Worm (Caenorhabditis elegans) whole organism, late embryonic: ENCODE results near the gene bgal-2.

Source experiments
- C08G9.2 ChIP-seq: sonication (generic microtip); optimal IDR thresholded peaks from 2 replicates; lab custom pipeline; 2016; ENCODE audit warnings: mild to moderate bottlenecking, missing genetic modification characterization, moderate library complexity, missing compliant biosample characterization
- F13H6.1 ChIP-seq: sonication (generic microtip); optimal IDR thresholded peaks from 2 replicates; lab custom pipeline; 2016; ENCODE audit warnings: missing genetic modification characterization, missing compliant biosample characterization
- K09A11.1 ChIP-seq: sonication (generic microtip); optimal IDR thresholded peaks from 2 replicates; lab custom pipeline; 2017; ENCODE audit warnings: antibody characterized with exemption, mild to moderate bottlenecking, missing genetic modification characterization, missing compliant biosample characterization; ENCODE audit not compliant: insufficient read depth
- T23F11.4 ChIP-seq: fragments of 200-800 bp; sonication (Bioruptor generic); optimal IDR thresholded peaks from 2 replicates; lab custom pipeline; 2018; ENCODE audit warnings: mild to moderate bottlenecking, missing genetic modification characterization, missing compliant biosample characterization
- Y22D7AL.16 ChIP-seq: sonication (generic microtip); optimal IDR thresholded peaks from 2 replicates; lab custom pipeline; 2016; ENCODE audit warnings: missing genetic modification characterization, missing compliant biosample characterization
- ahr-1 ChIP-seq: sonication (generic microtip); optimal IDR thresholded peaks from 2 replicates; lab custom pipeline; 2016; ENCODE audit warnings: missing genetic modification characterization, missing compliant biosample characterization
- ama-1 ChIP-seq: fragments of 150-350 bp; optimal IDR thresholded peaks from 2 replicates; lab custom pipeline; 2014
- ceh-18 ChIP-seq: sonication (generic microtip); optimal IDR thresholded peaks from 2 replicates; lab custom pipeline; 2016; ENCODE audit warnings: missing genetic modification characterization, missing compliant biosample characterization
- ceh-19 ChIP-seq: fragments of 200-800 bp; sonication (Bioruptor generic); optimal IDR thresholded peaks from 2 replicates; lab custom pipeline; 2018; ENCODE audit warnings: mild to moderate bottlenecking, missing genetic modification characterization, missing compliant biosample characterization
- ceh-22 ChIP-seq: sonication (generic microtip); optimal IDR thresholded peaks from 2 replicates; lab custom pipeline; 2017; ENCODE audit warnings: missing biosample characterization, missing genetic modification characterization
- ceh-24 ChIP-seq: sonication (generic microtip); optimal IDR thresholded peaks from 2 replicates; lab custom pipeline; 2016; ENCODE audit warnings: mild to moderate bottlenecking, missing genetic modification characterization, missing compliant biosample characterization
- ceh-31 ChIP-seq: sonication (generic microtip); optimal IDR thresholded peaks from 2 replicates; lab custom pipeline; 2016; ENCODE audit warnings: missing genetic modification characterization, missing compliant biosample characterization
- ceh-34 ChIP-seq: sonication (generic microtip); optimal IDR thresholded peaks from 2 replicates; lab custom pipeline; 2016; ENCODE audit warnings: mild to moderate bottlenecking, missing genetic modification characterization, missing compliant biosample characterization
- ceh-48 ChIP-seq: sonication (generic microtip); optimal IDR thresholded peaks from 2 replicates; lab custom pipeline; 2016; ENCODE audit warnings: missing genetic modification characterization, inconsistent platforms, missing compliant biosample characterization
- che-1 ChIP-seq: sonication (generic microtip); optimal IDR thresholded peaks from 2 replicates; lab custom pipeline; 2016; ENCODE audit warnings: mild to moderate bottlenecking, missing genetic modification characterization, missing compliant biosample characterization
- dmd-4 ChIP-seq: sonication (generic microtip); optimal IDR thresholded peaks from 2 replicates; lab custom pipeline; 2016; ENCODE audit warnings: borderline replicate concordance, missing genetic modification characterization, missing compliant biosample characterization
- dve-1 ChIP-seq: sonication (generic microtip); optimal IDR thresholded peaks from 2 replicates; lab custom pipeline; 2017; ENCODE audit warnings: antibody characterized with exemption, mild to moderate bottlenecking, missing genetic modification characterization, missing compliant biosample characterization
- elt-2 ChIP-seq: sonication (generic microtip); optimal IDR thresholded peaks from 2 replicates; lab custom pipeline; 2016; ENCODE audit warnings: missing genetic modification reagents, missing genetic modification characterization, missing compliant biosample characterization
- elt-4 ChIP-seq: sonication (generic microtip); optimal IDR thresholded peaks from 2 replicates; lab custom pipeline; 2016; ENCODE audit warnings: missing genetic modification characterization, missing compliant biosample characterization
- ets-4 ChIP-seq: sonication (generic microtip); optimal IDR thresholded peaks from 2 replicates; lab custom pipeline; 2016; ENCODE audit warnings: missing genetic modification characterization, missing compliant biosample characterization
- eyg-1 ChIP-seq: sonication (generic microtip); optimal IDR thresholded peaks from 2 replicates; lab custom pipeline; 2016; ENCODE audit warnings: missing genotype, missing genetic modification characterization, missing compliant biosample characterization
- fkh-10 ChIP-seq: fragments of 150-350 bp; optimal IDR thresholded peaks from 2 replicates; lab custom pipeline; 2014; ENCODE audit warnings: missing biosample characterization, missing genetic modification reagents, missing genetic modification characterization
- fkh-6 ChIP-seq: sonication (generic microtip); optimal IDR thresholded peaks from 2 replicates; lab custom pipeline; 2016; ENCODE audit warnings: missing genetic modification characterization, missing compliant biosample characterization
- gmeb-2 ChIP-seq: sonication (generic microtip); optimal IDR thresholded peaks from 2 replicates; lab custom pipeline; 2016; ENCODE audit warnings: missing genetic modification characterization, inconsistent platforms, missing compliant biosample characterization
- hlh-15 ChIP-seq: sonication (generic microtip); optimal IDR thresholded peaks from 2 replicates; lab custom pipeline; 2016; ENCODE audit warnings: missing genetic modification characterization, missing compliant biosample characterization
- hlh-30 ChIP-seq: sonication (generic microtip); optimal IDR thresholded peaks from 2 replicates; lab custom pipeline; 2017; ENCODE audit warnings: antibody characterized with exemption, missing genetic modification characterization, missing compliant biosample characterization; ENCODE audit not compliant: insufficient read depth
- lim-6 ChIP-seq: sonication (generic microtip); optimal IDR thresholded peaks from 2 replicates; lab custom pipeline; 2016; ENCODE audit warnings: missing genetic modification characterization, missing compliant biosample characterization
- lin-11 ChIP-seq: fragments of 200-800 bp; sonication (Bioruptor generic); optimal IDR thresholded peaks from 2 replicates; lab custom pipeline; 2018; ENCODE audit warnings: mild to moderate bottlenecking, missing genetic modification characterization, missing compliant biosample characterization
- mec-3 ChIP-seq: sonication (generic microtip); optimal IDR thresholded peaks from 2 replicates; lab custom pipeline; 2016; ENCODE audit warnings: borderline replicate concordance, missing genetic modification characterization, missing compliant biosample characterization
- nfya-1 ChIP-seq: sonication (generic microtip); optimal IDR thresholded peaks from 2 replicates; lab custom pipeline; 2017; ENCODE audit warnings: missing genetic modification characterization, mild to moderate bottlenecking, missing compliant biosample characterization, antibody characterized with exemption, moderate library complexity
- nhr-11 ChIP-seq: fragments of 150-350 bp; optimal IDR thresholded peaks from 2 replicates; lab custom pipeline; 2014; ENCODE audit warnings: missing biosample characterization, missing genetic modification characterization
- npax-4 ChIP-seq: sonication (generic microtip); optimal IDR thresholded peaks from 2 replicates; lab custom pipeline; 2016; ENCODE audit warnings: missing genetic modification characterization, missing compliant biosample characterization
- odd-2 ChIP-seq: sonication (generic microtip); optimal IDR thresholded peaks from 2 replicates; lab custom pipeline; 2017; ENCODE audit warnings: antibody characterized with exemption, mild to moderate bottlenecking, missing genetic modification characterization, missing compliant biosample characterization
- pag-3 ChIP-seq: sonication (generic microtip); optimal IDR thresholded peaks from 2 replicates; lab custom pipeline; 2016; ENCODE audit warnings: missing compliant biosample characterization, missing genetic modification characterization, borderline replicate concordance
- pqm-1 ChIP-seq: sonication (generic microtip); optimal IDR thresholded peaks from 2 replicates; lab custom pipeline; 2016; ENCODE audit warnings: missing genetic modification characterization, missing compliant biosample characterization
- pros-1 ChIP-seq: fragments of 150-350 bp; optimal IDR thresholded peaks from 2 replicates; lab custom pipeline; 2014; ENCODE audit warnings: missing biosample characterization, missing genetic modification reagents, missing genetic modification characterization
- rnt-1 ChIP-seq: sonication (generic microtip); optimal IDR thresholded peaks from 2 replicates; lab custom pipeline; 2016; ENCODE audit warnings: missing genetic modification characterization, missing compliant biosample characterization
- sdc-2 ChIP-seq: sonication (generic microtip); optimal IDR thresholded peaks from 2 replicates; lab custom pipeline; 2016; ENCODE audit warnings: missing genotype, missing genetic modification characterization, missing compliant biosample characterization
- sox-2 ChIP-seq: fragments of 200-800 bp; sonication (Bioruptor generic); IDR thresholded peaks from 2 replicates; pipeline ENCODE4 v1.3.6; 2022; ENCODE audit warnings: missing genetic modification reagents, missing genetic modification characterization, missing compliant biosample characterization
- sox-4 ChIP-seq: sonication (generic microtip); optimal IDR thresholded peaks from 2 replicates; lab custom pipeline; 2017; ENCODE audit warnings: mild to moderate bottlenecking, missing genetic modification characterization, inconsistent platforms, missing compliant biosample characterization
- syd-9 ChIP-seq: sonication (generic microtip); optimal IDR thresholded peaks from 2 replicates; lab custom pipeline; 2016; ENCODE audit warnings: mild to moderate bottlenecking, missing genetic modification characterization, moderate library complexity, missing compliant biosample characterization
- tbx-7 ChIP-seq: sonication (generic microtip); optimal IDR thresholded peaks from 2 replicates; lab custom pipeline; 2016; ENCODE audit warnings: missing genotype, missing genetic modification characterization, missing compliant biosample characterization
- ttx-3 ChIP-seq: sonication (generic microtip); optimal IDR thresholded peaks from 2 replicates; lab custom pipeline; 2016; ENCODE audit warnings: missing genetic modification reagents, missing genetic modification characterization, missing compliant biosample characterization
- unc-3 ChIP-seq, 2 experiments: fragments of 200-800 bp in 1 of 2; sonication (Bioruptor generic) in 1 of 2; sonication (generic microtip) in 1 of 2; conservative IDR thresholded peaks in 1 of 2; optimal IDR thresholded peaks in 1 of 2; 2 replicates each; pipeline versions ENCODE4 v1.3.6 to Lab custom; 2016 to 2022; ENCODE audit warnings: missing compliant biosample characterization in 2 of 2, missing genetic modification characterization in 2 of 2, missing genetic modification reagents in 1 of 2
- unc-42 ChIP-seq: sonication (generic microtip); optimal IDR thresholded peaks from 2 replicates; lab custom pipeline; 2016; ENCODE audit warnings: missing genotype, missing genetic modification characterization, missing compliant biosample characterization
- unc-86 ChIP-seq: sonication (generic microtip); optimal IDR thresholded peaks from 2 replicates; lab custom pipeline; 2016; ENCODE audit warnings: missing genetic modification characterization, missing compliant biosample characterization
- zip-5 ChIP-seq: sonication (generic microtip); optimal IDR thresholded peaks from 2 replicates; lab custom pipeline; 2016; ENCODE audit warnings: missing genetic modification characterization, missing compliant biosample characterization

Gene bgal-2

ce11 chrX:6747906-6748356, 36.3 kb upstream of the bgal-2 start:
- TF ChIP-seq ttx-3 (tag; lab: Kevin White, UChicago) (no peak), pqm-1 (tag; lab: Kevin White, UChicago) (peak; percentile 22)

ce11 chrX:6749124-6749822, 34.9 kb upstream of the bgal-2 start:
- TF ChIP-seq sox-2 (GFP tag; lab: Robert Waterston, UW) (no peak), mec-3 (no peak), pqm-1 (tag; lab: Kevin White, UChicago) (peak; percentile 1)

- TF ChIP-seq eyg-1 (tag; lab: Kevin White, UChicago) (no peak), hlh-30 (peak; percentile 11), lim-6 (tag; lab: Kevin White, UChicago) (no peak), elt-2 (tag; lab: Kevin White, UChicago) (peak; percentile 7), rnt-1 (tag; lab: Kevin White, UChicago) (no peak), sox-2 (GFP tag; lab: Robert Waterston, UW) (no peak), zip-5 (no peak), unc-86 (no peak), pros-1 (tag; lab: Kevin White, UChicago) (no peak), ets-4 (tag; lab: Kevin White, UChicago) (peak; percentile 69), elt-4 (tag; lab: Kevin White, UChicago) (no peak), ceh-18 (peak; percentile 79), sdc-2 (no peak), odd-2 (no peak), Y22D7AL.16 (tag; lab: Kevin White, UChicago) (no peak), fkh-10 (no peak), ceh-31 (tag; lab: Kevin White, UChicago) (no peak), syd-9 (tag; lab: Kevin White, UChicago) (no peak), lin-11 (no peak), ceh-24 (tag; lab: Kevin White, UChicago) (no peak), sox-4 (tag; lab: Kevin White, UChicago) (no peak), che-1 (tag; lab: Kevin White, UChicago) (no peak), tbx-7 (tag; lab: Kevin White, UChicago) (no peak), ceh-34 (no peak), fkh-6 (no peak), ahr-1 (tag; lab: Kevin White, UChicago) (no peak), T23F11.4 (GFP tag; lab: Kevin White, UChicago) (no peak), ceh-19 (GFP tag; lab: Kevin White, UChicago) (no peak), ceh-48 (tag; lab: Kevin White, UChicago) (no peak), ttx-3 (tag; lab: Kevin White, UChicago) (no peak), mec-3 (no peak), pag-3 (tag; lab: Kevin White, UChicago) (no peak), nhr-11 (tag; lab: Kevin White, UChicago) (no peak), npax-4 (tag; lab: Kevin White, UChicago) (no peak), nfya-1 (tag; lab: Kevin White, UChicago) (peak; percentile 48), unc-3 (GFP tag; conservative IDR thresholded peaks at IDR 0.05; lab: Robert Waterston, UW) (no peak), unc-3 (tag; optimal IDR thresholded peaks at IDR 0.05; lab: Kevin White, UChicago) (no peak), C08G9.2 (no peak), ama-1 (lab: Kevin White, UChicago) (no peak), gmeb-2 (tag; lab: Kevin White, UChicago) (no peak), ceh-22 (no peak), hlh-15 (no peak), K09A11.1 (peak; percentile 4), F13H6.1 (tag; lab: Kevin White, UChicago) (peak; percentile 32), unc-42 (tag; lab: Kevin White, UChicago) (no peak), dmd-4 (no peak), dve-1 (tag; lab: Kevin White, UChicago) (peak; percentile 50)
Measured at ce11 chrX:6750145-6750544, 34.1 kb upstream of the bgal-2 start.
